Fruit fly (Drosophila melanogaster) whole organism, adult: ENCODE results near the gene Nph.

Source experiments
- CG12768 ChIP-seq: fragments of 200-800 bp; sonication (Bioruptor generic); optimal IDR thresholded peaks from 2 replicates; lab custom pipeline; 2017; ENCODE audit warnings: missing biosample characterization, missing genetic modification characterization, mild to moderate bottlenecking, moderate library complexity, missing genetic modification reagents
- CG33017 ChIP-seq: fragments of 200-800 bp; sonication (Bioruptor generic); optimal IDR thresholded peaks from 2 replicates; lab custom pipeline; 2018; ENCODE audit warnings: missing biosample characterization, mild to moderate bottlenecking, missing genetic modification characterization, moderate library complexity
- CG5204 ChIP-seq: fragments of 200-800 bp; sonication (Bioruptor generic); optimal IDR thresholded peaks from 2 replicates; lab custom pipeline; 2016; ENCODE audit warnings: missing biosample characterization, missing genetic modification characterization
- Hr96 ChIP-seq: fragments of 200-800 bp; sonication (Bioruptor generic); optimal IDR thresholded peaks from 2 replicates; lab custom pipeline; 2016; ENCODE audit warnings: missing biosample characterization, missing genetic modification characterization
- Mnt ChIP-seq: fragments of 200-800 bp; sonication (Bioruptor generic); optimal IDR thresholded peaks from 2 replicates; lab custom pipeline; 2016; ENCODE audit warnings: missing biosample characterization, mild to moderate bottlenecking, missing genetic modification characterization
- toe ChIP-seq: fragments of 200-800 bp; sonication (Bioruptor generic); optimal IDR thresholded peaks from 2 replicates; lab custom pipeline; 2016; ENCODE audit warnings: missing biosample characterization, missing genetic modification characterization

The Nph gene

DNA sequence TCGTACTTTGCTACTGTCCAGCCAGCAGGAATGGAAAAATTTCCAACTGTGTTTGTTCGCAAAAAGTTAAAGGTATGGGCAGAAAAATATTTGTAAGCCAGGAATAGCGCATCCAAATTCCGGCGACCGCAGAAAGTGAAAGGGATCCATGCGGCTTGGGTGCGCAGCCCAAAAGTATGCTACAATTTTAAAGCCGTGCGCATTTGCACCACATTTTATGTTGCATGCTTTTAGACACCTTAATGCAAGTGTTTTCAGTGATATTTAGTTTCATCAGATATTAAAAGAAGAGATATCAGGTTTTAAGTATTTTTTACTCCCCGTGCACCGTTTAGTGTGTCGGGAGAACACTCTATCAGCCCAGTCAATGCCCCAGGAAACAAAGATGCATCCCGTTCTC is 41.6 kb downstream of the Nph start:
- TF ChIP-seq CG33017 (tag; lab: Kevin White, UChicago) (no peak), toe (GFP tag; lab: Kevin White, UChicago) (no peak)

DNA sequence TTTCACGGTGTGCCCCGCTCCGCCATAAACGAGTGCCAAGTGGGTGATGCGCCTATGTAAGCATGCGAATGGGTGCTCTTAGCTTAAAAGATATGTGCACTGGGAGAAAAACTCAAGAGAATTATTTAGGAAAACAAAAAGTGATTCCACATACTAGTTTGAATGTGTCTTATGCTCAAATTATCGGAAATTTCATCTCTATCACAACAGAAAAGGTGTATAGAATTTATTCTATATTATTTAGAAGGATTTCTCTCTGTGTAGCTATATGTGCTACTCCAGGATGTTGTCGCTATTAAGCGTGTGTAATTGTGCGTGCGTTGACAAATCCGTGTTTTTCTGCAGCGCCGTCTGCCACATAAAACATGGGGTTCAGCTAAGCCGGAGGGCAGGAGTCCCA is 45.3 kb downstream of the Nph start:
- TF ChIP-seq CG12768: no peak
- TF ChIP-seq Hr96 (GFP tag; lab: Kevin White, UChicago): no peak
- no peak for TF ChIP-seq CG5204 (GFP tag; lab: Kevin White, UChicago)
- no peak for TF ChIP-seq Mnt (GFP tag; lab: Kevin White, UChicago)
